Worm (Caenorhabditis elegans): Measurements from ENCODE around the gene C04C3.7.

C04C3.7 gene

DNA sequence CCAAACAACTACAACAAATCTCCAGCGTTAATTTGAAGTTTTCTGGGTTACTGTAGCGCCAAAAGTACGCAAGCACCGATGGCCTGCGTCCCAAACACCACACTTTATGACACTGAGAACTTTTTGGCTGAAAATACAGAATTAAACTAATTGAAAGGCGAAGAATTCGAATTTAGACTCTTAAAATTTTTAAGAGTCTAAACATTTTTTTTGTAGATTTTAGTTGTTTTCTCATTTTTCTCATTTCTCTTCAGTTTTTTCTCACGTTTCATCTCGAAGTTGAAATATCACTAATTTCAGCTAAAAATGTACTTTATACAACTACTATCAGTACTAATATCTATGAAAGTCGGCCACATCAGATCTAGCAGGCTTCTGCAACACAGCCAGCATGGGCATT is 17.9 kb downstream of the C04C3.7 start, which contains the start of gene lgc-9:
Gene lgc-9, plus strand, starts transcription at position 301 of the 400 bp plus-strand sequence.
- TF ChIP-seq C04F5.9 (tag; optimal IDR thresholded peaks at IDR 0.05) (no peak), lin-14 (GFP tag; optimal IDR thresholded peaks at IDR 0.05) (no peak), nhr-28 (tag; optimal IDR thresholded peaks at IDR 0.05) (no peak), elt-3 (tag; optimal IDR thresholded peaks at IDR 0.05) (no peak), ceh-82 (tag; optimal IDR thresholded peaks at IDR 0.05) (no peak), C34B4.2 (tag; optimal IDR thresholded peaks at IDR 0.05) (no peak), efl-1 (optimal IDR thresholded peaks at IDR 0.05) (no peak), efl-1 (GFP tag; optimal IDR thresholded peaks at IDR 0.05 in 1 of 2) (no peak), ama-1 (optimal IDR thresholded peaks at IDR 0.05) (no peak), sptf-1 (tag; optimal IDR thresholded peaks at IDR 0.05) (no peak), lin-35 (GFP tag; optimal IDR thresholded peaks at IDR 0.05) (no peak), unc-62 (GFP tag; optimal IDR thresholded peaks at IDR 0.05) (no peak)

- TF ChIP-seq rnt-1 (tag; optimal IDR thresholded peaks at IDR 0.05) (no peak), elt-2 (tag; optimal IDR thresholded peaks at IDR 0.05) (peak; percentile 58)
These were observed 32.3 kb downstream of the C04C3.7 start for ce11 chrIV:3400941-3401340.

DNA sequence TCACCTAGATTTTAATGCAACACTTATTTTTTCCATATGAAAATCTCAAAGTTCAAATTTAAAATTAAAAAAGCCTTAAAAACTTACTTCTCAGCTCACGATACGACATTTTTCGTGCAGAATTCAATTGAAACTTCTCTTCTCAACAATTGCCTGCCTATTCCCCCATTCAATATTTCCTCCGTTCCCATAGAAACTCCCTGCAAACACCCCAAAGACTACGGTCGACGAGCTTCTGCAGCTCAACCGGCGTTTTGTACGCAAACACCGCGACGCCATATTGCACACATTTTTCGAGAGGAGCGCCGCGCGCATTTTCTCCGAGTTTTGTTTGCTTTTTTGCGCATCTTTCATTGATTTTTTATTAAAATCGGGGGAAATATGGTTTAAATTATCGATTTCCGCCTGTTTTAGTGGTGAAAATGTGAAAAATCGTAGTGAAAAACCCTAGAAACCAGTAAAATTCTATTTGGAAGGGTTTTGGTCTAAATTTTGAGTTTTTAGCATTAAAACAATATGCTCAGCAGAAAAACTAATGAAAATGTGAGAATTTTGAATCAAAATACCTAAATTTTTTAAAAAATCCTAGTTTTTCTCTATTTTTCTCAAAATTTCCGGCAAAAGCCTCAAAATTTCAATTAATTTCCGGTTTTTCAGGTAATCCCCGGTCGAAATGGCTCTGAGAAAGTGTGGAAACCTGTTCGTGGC is 34.1 kb downstream of the C04C3.7 start, which contains the start of the genes dyf-3 and pdhb-1:
Gene dyf-3, minus strand, starts transcription at position 217 of the 708 bp plus-strand sequence.
Gene pdhb-1, plus strand, starts transcription at position 658 of the 708 bp plus-strand sequence.
- TF ChIP-seq sptf-1 (tag; optimal IDR thresholded peaks at IDR 0.05) = no peak
- TF ChIP-seq mep-1 (tag; optimal IDR thresholded peaks at IDR 0.05) = peak; percentile 40
- TF ChIP-seq swsn-7 (tag; optimal IDR thresholded peaks at IDR 0.05) = no peak
- peak; percentile 4 for TF ChIP-seq fkh-10 (GFP tag; optimal IDR thresholded peaks at IDR 0.05)
- no peak for TF ChIP-seq C04F5.9 (tag; optimal IDR thresholded peaks at IDR 0.05)
- TF ChIP-seq unc-130 (tag; optimal IDR thresholded peaks at IDR 0.05) = peak; percentile 23
- TF ChIP-seq dpl-1 (GFP tag; optimal IDR thresholded peaks at IDR 0.05) = peak; percentile 37 to 56 (median 48)
- peak; percentile 11 for TF ChIP-seq unc-86 (tag; optimal IDR thresholded peaks at IDR 0.05)
- peak; percentile 26 to 59 for TF ChIP-seq lin-35 (GFP tag; optimal IDR thresholded peaks at IDR 0.05)
- peak; percentile 46 to 61 for TF ChIP-seq efl-1 (optimal IDR thresholded peaks at IDR 0.05)
- peak; percentile 56 to 94 for TF ChIP-seq efl-1 (GFP tag; optimal IDR thresholded peaks at IDR 0.05 in 1 of 2)
- peak; percentile 38 for TF ChIP-seq snu-23 (GFP tag; optimal IDR thresholded peaks at IDR 0.05)
- TF ChIP-seq ceh-82 (tag; optimal IDR thresholded peaks at IDR 0.05) = peak in 1 of 3 experiments; percentile 48
- TF ChIP-seq lsy-2 (tag; optimal IDR thresholded peaks at IDR 0.05) = peak; percentile 88 to 97
- no peak for TF ChIP-seq hpl-2 (GFP tag; optimal IDR thresholded peaks at IDR 0.05)
- TF ChIP-seq nhr-85 (tag) = peak; percentile 69
- TF ChIP-seq C34B4.2 (tag; optimal IDR thresholded peaks at IDR 0.05) = no peak
- TF ChIP-seq mdl-1 (tag; optimal IDR thresholded peaks at IDR 0.05) = peak in 1 of 2 experiments; percentile 37
- TF ChIP-seq fkh-8 (tag; optimal IDR thresholded peaks at IDR 0.05) = peak; percentile 54
- peak; percentile 16 for TF ChIP-seq dsc-1 (tag; optimal IDR thresholded peaks at IDR 0.05)
- peak; percentile 29 for TF ChIP-seq nhr-77 (tag; optimal IDR thresholded peaks at IDR 0.05)
- TF ChIP-seq xbp-1 (tag; optimal IDR thresholded peaks at IDR 0.05) = peak; percentile 10
- TF ChIP-seq F16B12.6 (tag; optimal IDR thresholded peaks at IDR 0.05) = peak; percentile 92
- peak; percentile 41 for TF ChIP-seq tbx-2 (tag; optimal IDR thresholded peaks at IDR 0.05)
- TF ChIP-seq egl-27 (tag; optimal IDR thresholded peaks at IDR 0.05) = no peak

- TF ChIP-seq snpc-4 (tag; optimal IDR thresholded peaks at IDR 0.05) = no peak
- no peak for TF ChIP-seq lin-35 (GFP tag; optimal IDR thresholded peaks at IDR 0.05)
- no peak for TF ChIP-seq egl-27 (tag; optimal IDR thresholded peaks at IDR 0.05)
- TF ChIP-seq isw-1 (GFP tag; IDR thresholded peaks at IDR 0.05) = no peak
- TF ChIP-seq ces-1 (GFP tag; optimal IDR thresholded peaks at IDR 0.05) = no peak
- no peak for TF ChIP-seq fkh-4 (tag; optimal IDR thresholded peaks at IDR 0.05; ENCODE audit: borderline replicate concordance)
- TF ChIP-seq lir-3 (tag; optimal IDR thresholded peaks at IDR 0.05; ENCODE audit: poor library complexity) = no peak
- no peak for TF ChIP-seq nhr-71 (tag; optimal IDR thresholded peaks at IDR 0.05)
- TF ChIP-seq ceh-63 (GFP tag; optimal IDR thresholded peaks at IDR 0.05) = no peak
- TF ChIP-seq snu-23 (GFP tag; optimal IDR thresholded peaks at IDR 0.05) = no peak
- no peak for TF ChIP-seq C34B4.2 (tag; optimal IDR thresholded peaks at IDR 0.05)
- no peak for TF ChIP-seq mep-1 (tag; optimal IDR thresholded peaks at IDR 0.05)
- no peak for TF ChIP-seq nhr-28 (tag; optimal IDR thresholded peaks at IDR 0.05)
- no peak for TF ChIP-seq unc-130 (tag; optimal IDR thresholded peaks at IDR 0.05)
- no peak for TF ChIP-seq Y116A8C.19 (tag; optimal IDR thresholded peaks at IDR 0.05; ENCODE audit: borderline replicate concordance)
- TF ChIP-seq elt-3 (tag; optimal IDR thresholded peaks at IDR 0.05) = no peak
- no peak for TF ChIP-seq nhr-76 (tag; optimal IDR thresholded peaks at IDR 0.05)
- TF ChIP-seq rnt-1 (tag; optimal IDR thresholded peaks at IDR 0.05) = no peak
These were observed 35.2 kb downstream of the C04C3.7 start for ce11 chrIV:3398078-3398477.

Measured in whole organism, L1 larva.